Worm (Caenorhabditis elegans): ENCODE data around the gene spp-21.
A peak's percentile ranks its signal among the peaks of the same experiment; 100 is the strongest.

Gene spp-21

DNA sequence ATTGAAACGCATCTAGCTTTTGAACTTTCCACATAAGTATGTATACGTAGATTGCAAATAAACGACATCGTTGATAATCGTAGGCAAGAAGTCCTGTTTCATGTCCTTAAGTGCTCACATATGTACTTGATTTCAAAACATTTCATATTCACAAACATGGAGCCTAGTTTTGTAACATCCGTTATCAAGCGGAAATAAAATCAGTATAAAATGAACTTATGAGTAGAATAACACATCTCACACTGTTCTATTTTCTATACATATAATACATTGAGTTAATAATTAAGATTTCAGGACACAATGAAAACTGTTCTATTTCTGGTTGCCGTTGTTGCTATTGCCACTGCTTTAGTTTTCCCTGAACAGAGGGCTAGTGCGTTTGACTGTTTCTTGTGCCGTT, at the start of gene spp-21:
spp-21 (plus strand) TSS at position 301 of the 400 bp plus-strand sequence.
- TF ChIP-seq gmeb-1 (tag; optimal IDR thresholded peaks at IDR 0.05) (no peak), nhr-237 (tag; optimal IDR thresholded peaks at IDR 0.05) (no peak), egl-27 (tag; optimal IDR thresholded peaks at IDR 0.05) (no peak), zag-1 (tag; optimal IDR thresholded peaks at IDR 0.05) (no peak), unc-39 (tag; optimal IDR thresholded peaks at IDR 0.05) (no peak), nhr-12 (tag; optimal IDR thresholded peaks at IDR 0.05) (no peak), mbf-1 (tag; optimal IDR thresholded peaks at IDR 0.05) (no peak), alr-1 (tag; optimal IDR thresholded peaks at IDR 0.05) (no peak), mdl-1 (tag; optimal IDR thresholded peaks at IDR 0.05) (no peak), fos-1 (tag; optimal IDR thresholded peaks at IDR 0.05) (no peak), ztf-11 (tag; optimal IDR thresholded peaks at IDR 0.05) (no peak), elt-3 (tag; optimal IDR thresholded peaks at IDR 0.05) (no peak), skn-1 (tag; optimal IDR thresholded peaks at IDR 0.05) (no peak)

DNA sequence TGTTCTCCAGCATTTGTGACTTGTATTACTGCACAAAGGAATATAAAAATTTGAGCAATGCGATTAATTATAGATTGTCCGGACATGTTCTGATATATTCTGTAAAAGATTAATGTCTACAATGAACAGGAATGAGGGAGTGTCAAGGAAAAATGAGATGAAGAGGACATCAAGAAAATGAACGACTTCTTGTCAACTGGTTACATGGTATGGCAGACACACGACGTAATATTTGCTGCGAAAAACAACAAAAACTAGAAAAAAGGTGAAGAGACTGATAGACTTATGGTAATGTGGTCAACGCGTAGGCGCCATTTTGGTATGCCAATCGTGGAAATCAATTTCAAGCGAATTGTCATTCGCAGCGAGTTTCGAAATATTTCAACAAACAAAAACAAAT, 43.4 kb upstream of the spp-21 start, which contains the start of gene igeg-2:
igeg-2 (minus strand) TSS at position 101 of the 400 bp plus-strand sequence.
- TF ChIP-seq lin-13 (GFP tag; optimal IDR thresholded peaks at IDR 0.05), result no peak
- TF ChIP-seq dmd-4 (tag; optimal IDR thresholded peaks at IDR 0.05), result no peak
- TF ChIP-seq elt-3 (tag; optimal IDR thresholded peaks at IDR 0.05), result no peak
- no peak for TF ChIP-seq mdl-1 (tag; optimal IDR thresholded peaks at IDR 0.05)

ce11 chrX:11447695-11448094, 42.2 kb upstream of the spp-21 start:
- TF ChIP-seq crh-2 (tag; optimal IDR thresholded peaks at IDR 0.05), result peak; percentile 41
- no peak for TF ChIP-seq lin-13 (GFP tag; optimal IDR thresholded peaks at IDR 0.05)
- TF ChIP-seq ztf-1 (GFP tag; conservative IDR thresholded peaks at IDR 0.05), result no peak
- TF ChIP-seq nhr-129 (tag; optimal IDR thresholded peaks at IDR 0.05), result peak; percentile 32
- TF ChIP-seq nhr-10 (tag; optimal IDR thresholded peaks at IDR 0.05), result no peak
- TF ChIP-seq ceh-16 (tag; optimal IDR thresholded peaks at IDR 0.05), result no peak
- TF ChIP-seq nhr-25 (tag; optimal IDR thresholded peaks at IDR 0.05), result no peak
- no peak for TF ChIP-seq mab-5 (tag; optimal IDR thresholded peaks at IDR 0.05)
- peak; percentile 44 for TF ChIP-seq F13H6.1 (tag; optimal IDR thresholded peaks at IDR 0.05)
- no peak for TF ChIP-seq R02D3.7 (tag; optimal IDR thresholded peaks at IDR 0.05)
- no peak for TF ChIP-seq nhr-11 (tag; optimal IDR thresholded peaks at IDR 0.05)
- no peak for TF ChIP-seq zag-1 (tag; optimal IDR thresholded peaks at IDR 0.05)
- TF ChIP-seq aly-2 (tag; optimal IDR thresholded peaks at IDR 0.05), result no peak
- peak; percentile 12 for TF ChIP-seq gmeb-1 (tag; optimal IDR thresholded peaks at IDR 0.05)
- TF ChIP-seq lin-39 (tag; optimal IDR thresholded peaks at IDR 0.05), result no peak
- peak; percentile 72 for TF ChIP-seq fos-1 (tag; optimal IDR thresholded peaks at IDR 0.05)
- TF ChIP-seq sma-9 (GFP tag; optimal IDR thresholded peaks at IDR 0.05), result peak; percentile 64
- TF ChIP-seq sma-9 (tag; optimal IDR thresholded peaks at IDR 0.05), result no peak

ce11 chrX:11450261-11450660, 39.7 kb upstream of the spp-21 start:
- peak; percentile 37 for TF ChIP-seq sma-3 (GFP tag; optimal IDR thresholded peaks at IDR 0.05)
- no peak for TF ChIP-seq skn-1 (tag; optimal IDR thresholded peaks at IDR 0.05)
- TF ChIP-seq R02D3.7 (tag; optimal IDR thresholded peaks at IDR 0.05), result no peak
- TF ChIP-seq fos-1 (tag; optimal IDR thresholded peaks at IDR 0.05), result peak; percentile 26
- peak; percentile 58 for TF ChIP-seq sma-9 (GFP tag; optimal IDR thresholded peaks at IDR 0.05)
- no peak for TF ChIP-seq sma-9 (tag; optimal IDR thresholded peaks at IDR 0.05)

DNA sequence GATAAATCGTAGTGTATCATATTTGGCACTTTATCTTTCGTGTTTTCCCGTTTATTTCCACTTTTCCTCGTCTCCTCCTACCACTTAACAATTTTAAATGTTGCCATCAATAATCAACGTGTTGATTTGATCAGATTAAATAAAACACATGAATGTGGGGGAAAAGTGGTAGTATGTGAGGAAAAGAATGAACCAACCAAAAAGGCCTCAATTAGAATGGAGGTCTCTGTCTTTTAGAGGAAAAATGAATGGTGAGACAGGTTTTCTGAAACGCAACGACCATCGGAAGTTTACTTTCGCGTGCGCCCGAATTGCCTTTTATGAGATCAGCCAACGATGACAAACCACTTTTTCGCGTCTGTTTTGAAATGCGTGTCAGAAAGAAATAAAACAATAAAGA, 37.6 kb upstream of the spp-21 start:
- TF ChIP-seq alr-1 (tag; optimal IDR thresholded peaks at IDR 0.05), result no peak
- TF ChIP-seq sem-4 (tag; optimal IDR thresholded peaks at IDR 0.05), result peak; percentile 10
- TF ChIP-seq nhr-25 (tag; optimal IDR thresholded peaks at IDR 0.05), result peak; percentile 56

DNA sequence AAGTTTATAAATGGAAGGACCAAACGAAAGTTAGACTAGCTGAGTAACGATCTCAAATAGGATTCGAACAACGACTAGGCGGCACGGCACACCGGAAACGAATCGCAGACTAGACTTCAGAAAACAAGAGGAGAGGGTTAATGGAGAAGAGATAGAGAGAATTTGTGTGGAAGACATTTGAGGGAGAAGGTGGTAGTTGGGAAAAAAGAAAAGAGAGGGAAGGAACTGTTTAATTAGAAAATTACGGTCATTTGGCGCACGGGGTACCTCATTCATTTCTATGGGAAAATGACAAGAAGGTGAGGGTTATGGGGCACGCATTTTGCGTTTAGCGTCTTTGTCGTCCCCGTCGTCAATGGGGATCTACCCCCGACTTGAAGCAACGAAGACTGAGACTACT, 35.7 kb upstream of the spp-21 start, which contains the start of gene F48C5.2:
F48C5.2 (minus strand) TSS at position 101 of the 400 bp plus-strand sequence.
- TF ChIP-seq nhr-25 (tag; optimal IDR thresholded peaks at IDR 0.05) (peak; percentile 13), ama-1 (optimal IDR thresholded peaks at IDR 0.05) (no peak)

- no peak for TF ChIP-seq peb-1 (tag; optimal IDR thresholded peaks at IDR 0.05)
- TF ChIP-seq nhr-6 (tag; optimal IDR thresholded peaks at IDR 0.05), result no peak
- no peak for TF ChIP-seq F13H6.1 (tag; optimal IDR thresholded peaks at IDR 0.05)
- no peak for TF ChIP-seq ztf-4 (tag; optimal IDR thresholded peaks at IDR 0.05)
- no peak for TF ChIP-seq fos-1 (tag; optimal IDR thresholded peaks at IDR 0.05)
- no peak for TF ChIP-seq zag-1 (tag; optimal IDR thresholded peaks at IDR 0.05)
- no peak for TF ChIP-seq unc-55 (GFP tag; optimal IDR thresholded peaks at IDR 0.05)
- TF ChIP-seq mbf-1 (tag; optimal IDR thresholded peaks at IDR 0.05), result no peak
- TF ChIP-seq dmd-4 (tag; optimal IDR thresholded peaks at IDR 0.05), result no peak
- no peak for TF ChIP-seq crh-2 (tag; optimal IDR thresholded peaks at IDR 0.05)
- no peak for TF ChIP-seq nhr-129 (tag; optimal IDR thresholded peaks at IDR 0.05)
- TF ChIP-seq skn-1 (tag; optimal IDR thresholded peaks at IDR 0.05), result no peak
Observed at ce11 chrX:11456665-11457064, 33.3 kb upstream of the spp-21 start.
